Fruit fly (Drosophila melanogaster): Measurements from ENCODE around the gene JIL-1.
A peak's percentile ranks its signal among the peaks of the same experiment; 100 is the strongest.

Gene JIL-1

DNA sequence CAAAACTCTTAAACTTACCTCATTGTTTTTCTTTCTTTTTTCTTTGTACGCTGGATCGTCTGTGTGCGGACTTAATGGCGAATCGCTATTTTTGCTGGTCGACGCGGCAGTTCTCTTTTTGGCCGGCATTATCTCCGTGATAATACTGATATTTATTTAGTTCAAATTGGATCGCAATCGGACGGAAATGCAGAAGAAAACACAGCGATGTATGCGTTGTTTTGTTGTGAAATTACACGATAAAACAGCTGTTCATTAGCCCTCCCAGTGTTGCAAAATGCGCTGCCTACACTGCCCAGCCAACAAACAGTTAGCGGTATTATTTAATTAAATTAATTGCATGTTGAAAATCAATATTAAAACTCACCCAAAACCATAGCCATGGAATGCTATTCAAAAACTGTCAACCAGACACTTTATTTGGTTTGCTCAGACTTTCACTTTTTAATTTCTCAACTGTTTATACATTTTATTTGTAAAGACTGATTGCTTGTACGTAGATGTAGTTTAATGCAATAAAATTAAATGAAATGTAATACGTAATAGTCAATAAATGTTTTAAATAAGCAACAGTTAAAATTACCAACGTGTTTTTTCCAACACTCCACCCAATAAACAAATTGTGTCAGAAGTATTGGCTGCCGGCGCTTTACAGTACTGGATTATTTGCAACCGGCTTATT is 5.1 kb upstream of the JIL-1 start, which contains the start of the genes Irbp18 and APP-BP1:
Irbp18 (minus strand) TSS at position 205 of the 682 bp plus-strand sequence.
APP-BP1 (plus strand) TSS at position 431 of the 682 bp plus-strand sequence.
- TF ChIP-seq CG11617 (GFP tag; optimal IDR thresholded peaks at IDR 0.05), result peak; percentile 97
- TF ChIP-seq Clk (GFP tag; optimal IDR thresholded peaks at IDR 0.05), result peak; percentile 85
- TF ChIP-seq kay (GFP tag; ENCODE audit: borderline replicate concordance), result peak; percentile 97
- TF ChIP-seq CG5204 (GFP tag; optimal IDR thresholded peaks at IDR 0.05), result peak; percentile 96
- TF ChIP-seq Hr96 (GFP tag; optimal IDR thresholded peaks at IDR 0.05), result peak; percentile 92
- TF ChIP-seq toe (GFP tag; optimal IDR thresholded peaks at IDR 0.05), result peak; percentile 96
- peak; percentile 80 for TF ChIP-seq tj (GFP tag; optimal IDR thresholded peaks at IDR 0.05)
- peak; percentile 98 for TF ChIP-seq Crg-1 (GFP tag; optimal IDR thresholded peaks at IDR 0.05)
- TF ChIP-seq cnc (optimal IDR thresholded peaks at IDR 0.05), result no peak
- peak; percentile 89 for TF ChIP-seq Mnt (GFP tag; optimal IDR thresholded peaks at IDR 0.05)
- TF ChIP-seq CG12768 (GFP tag; optimal IDR thresholded peaks at IDR 0.05), result peak; percentile 96
- peak; percentile 88 for TF ChIP-seq CG14711 (tag; optimal IDR thresholded peaks at IDR 0.05)
- peak; percentile 71 for TF ChIP-seq cic (GFP tag; optimal IDR thresholded peaks at IDR 0.05)
- peak; percentile 86 for TF ChIP-seq CG33017 (tag; optimal IDR thresholded peaks at IDR 0.05)
- TF ChIP-seq CG7045 (GFP tag; optimal IDR thresholded peaks at IDR 0.05), result peak; percentile 93
- peak; percentile 84 for TF ChIP-seq ovo (GFP tag; optimal IDR thresholded peaks at IDR 0.05)
- TF ChIP-seq CG7101 (tag; optimal IDR thresholded peaks at IDR 0.05), result peak; percentile 92
- TF ChIP-seq CG1620 (GFP tag; optimal IDR thresholded peaks at IDR 0.05), result peak; percentile 96
- TF ChIP-seq pad (GFP tag; optimal IDR thresholded peaks at IDR 0.05), result peak; percentile 89
- TF ChIP-seq bab1 (GFP tag; optimal IDR thresholded peaks at IDR 0.05), result peak; percentile 95

DNA sequence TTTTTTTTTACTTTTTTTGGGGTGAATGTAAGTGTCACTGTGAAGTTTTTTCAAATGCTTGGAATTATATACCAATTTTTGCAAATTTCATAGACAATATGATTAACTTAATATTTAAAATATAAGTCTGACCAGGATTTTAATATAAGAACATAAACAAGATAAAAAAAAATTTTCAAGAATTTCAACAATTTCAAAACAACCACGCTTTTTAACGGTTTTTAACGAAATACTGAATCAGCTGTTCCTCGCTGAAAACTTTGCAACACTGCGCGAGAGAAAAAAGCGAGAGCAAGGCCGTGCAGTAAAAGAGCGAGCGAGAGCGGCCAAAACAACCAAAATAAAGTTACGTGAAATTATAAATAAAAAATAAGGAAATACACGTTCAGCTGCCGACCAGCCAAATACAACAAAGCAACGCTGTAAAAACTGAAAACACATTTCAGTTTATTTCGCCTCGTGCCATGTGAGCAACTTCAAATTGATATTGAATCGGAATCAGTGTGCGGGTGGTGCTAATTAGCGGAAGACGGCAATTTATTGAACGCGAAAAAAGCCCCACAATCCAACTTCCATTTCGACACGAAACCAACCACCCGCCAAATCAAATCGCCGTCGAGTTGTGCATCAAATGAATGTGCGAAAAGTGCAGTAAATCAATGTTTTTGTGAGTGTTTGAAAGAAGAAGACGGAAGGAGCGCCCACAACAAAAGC is 3.4 kb upstream of the JIL-1 start, which contains the start of the genes CG46439, Iyd and CG33947:
CG46439 (minus strand) TSS at position 51 of the 714 bp plus-strand sequence.
Iyd (minus strand) TSS at position 51 of the 714 bp plus-strand sequence.
CG33947 (plus strand) TSS at position 302 of the 714 bp plus-strand sequence.
- no peak for TF ChIP-seq Clk (GFP tag; optimal IDR thresholded peaks at IDR 0.05)
- TF ChIP-seq ovo (GFP tag; optimal IDR thresholded peaks at IDR 0.05), result no peak
- TF ChIP-seq tj (GFP tag; optimal IDR thresholded peaks at IDR 0.05), result peak; percentile 46
- peak; percentile 53 for TF ChIP-seq Mnt (GFP tag; optimal IDR thresholded peaks at IDR 0.05)
- TF ChIP-seq Crg-1 (GFP tag; optimal IDR thresholded peaks at IDR 0.05), result peak; percentile 54
- peak; percentile 33 for TF ChIP-seq cic (GFP tag; optimal IDR thresholded peaks at IDR 0.05)
- TF ChIP-seq CG5204 (GFP tag; optimal IDR thresholded peaks at IDR 0.05), result no peak
- peak; percentile 64 for TF ChIP-seq bab1 (GFP tag; optimal IDR thresholded peaks at IDR 0.05)
- no peak for TF ChIP-seq CG33017 (tag; optimal IDR thresholded peaks at IDR 0.05)
- peak; percentile 8 for TF ChIP-seq CG1620 (GFP tag; optimal IDR thresholded peaks at IDR 0.05)
- TF ChIP-seq CG7101 (tag; optimal IDR thresholded peaks at IDR 0.05), result peak; percentile 29
- peak; percentile 43 for TF ChIP-seq CG12768 (GFP tag; optimal IDR thresholded peaks at IDR 0.05)
- no peak for TF ChIP-seq kay (GFP tag; ENCODE audit: borderline replicate concordance)

DNA sequence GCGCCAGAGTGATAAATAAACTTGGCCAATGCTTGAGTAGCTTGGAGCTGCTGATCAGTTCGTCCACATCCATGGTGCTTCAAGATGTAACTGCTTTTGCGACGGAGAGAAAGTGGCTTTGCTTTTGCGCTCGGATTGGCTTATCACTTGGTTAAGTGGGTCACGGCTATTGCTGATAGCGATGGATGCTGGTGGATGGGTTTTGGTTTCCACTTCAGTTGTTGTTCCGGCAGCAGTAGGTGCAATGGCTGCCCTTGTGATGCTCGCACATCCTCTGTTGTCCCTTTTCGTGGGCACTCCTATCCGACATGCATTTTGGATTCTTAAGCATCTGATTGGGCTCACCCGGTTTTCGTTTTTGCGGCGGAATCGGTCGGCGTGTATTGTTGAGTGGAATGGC is 1.3 kb upstream of the JIL-1 start:
- no peak for TF ChIP-seq CG7045 (GFP tag; optimal IDR thresholded peaks at IDR 0.05)
- no peak for TF ChIP-seq bab1 (GFP tag; optimal IDR thresholded peaks at IDR 0.05)
- TF ChIP-seq CG5204 (GFP tag; optimal IDR thresholded peaks at IDR 0.05), result no peak
- no peak for TF ChIP-seq tj (GFP tag; optimal IDR thresholded peaks at IDR 0.05)
- no peak for TF ChIP-seq ovo (GFP tag; optimal IDR thresholded peaks at IDR 0.05)

DNA sequence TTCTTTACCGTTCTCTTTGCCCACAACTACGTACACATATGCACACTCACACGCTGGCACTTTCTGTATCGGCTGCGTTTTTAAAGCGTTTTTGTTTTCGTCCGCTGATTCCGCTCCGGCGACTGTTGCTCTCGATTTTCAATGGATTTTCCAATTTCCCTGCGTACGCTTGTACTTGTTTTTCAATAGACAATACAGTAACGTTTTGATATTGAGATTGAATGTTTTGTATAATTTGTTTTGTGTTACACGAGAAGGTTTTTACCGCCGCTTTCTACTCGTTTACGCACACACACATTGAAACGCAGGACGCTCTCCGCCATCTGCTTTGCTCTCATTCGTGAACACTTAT is 407 bp downstream of the JIL-1 start:
- TF ChIP-seq kay (GFP tag; ENCODE audit: borderline replicate concordance), result no peak
- peak; percentile 3 for TF ChIP-seq cic (GFP tag; optimal IDR thresholded peaks at IDR 0.05)

DNA sequence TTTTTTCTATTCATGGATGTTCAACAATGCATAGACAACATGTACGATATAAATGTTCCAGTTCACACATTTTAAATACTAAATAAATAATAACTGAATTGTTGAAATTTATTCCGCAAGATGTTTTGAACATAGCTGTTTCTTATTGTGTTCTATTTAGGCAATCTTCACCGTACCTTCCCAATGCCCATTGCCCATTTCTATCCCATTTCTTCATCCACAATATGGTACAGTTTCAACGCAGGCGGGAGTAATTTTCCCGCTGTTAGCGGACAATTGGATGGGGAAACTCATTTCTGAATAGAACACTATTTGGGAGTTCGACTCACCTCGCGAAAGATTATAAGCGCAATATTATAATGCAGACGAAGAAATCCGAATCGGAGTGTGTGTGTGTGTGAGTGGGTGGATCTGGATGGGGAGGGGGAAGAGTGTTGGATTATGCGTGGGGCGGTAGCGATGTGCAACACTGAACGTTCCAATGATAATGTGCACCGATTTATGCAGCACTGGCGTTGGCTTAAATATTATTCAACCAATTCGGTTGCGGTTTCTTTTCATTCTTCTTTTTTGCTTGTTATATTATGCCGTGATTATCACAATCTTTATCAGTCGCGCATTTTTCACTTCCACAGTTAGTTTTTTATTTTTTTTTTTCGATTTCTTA is 917 bp downstream of the JIL-1 start:
- TF ChIP-seq kay (GFP tag; ENCODE audit: borderline replicate concordance) (peak; percentile 6), CG11617 (GFP tag; optimal IDR thresholded peaks at IDR 0.05) (peak; percentile 63), ovo (GFP tag; optimal IDR thresholded peaks at IDR 0.05) (peak; percentile 7), tj (GFP tag; optimal IDR thresholded peaks at IDR 0.05) (peak; percentile 51), CG7045 (GFP tag; optimal IDR thresholded peaks at IDR 0.05) (peak; percentile 56), Crg-1 (GFP tag; optimal IDR thresholded peaks at IDR 0.05) (peak; percentile 90), CG12768 (GFP tag; optimal IDR thresholded peaks at IDR 0.05) (peak; percentile 82), CG14711 (tag; optimal IDR thresholded peaks at IDR 0.05) (peak; percentile 54), bab1 (GFP tag; optimal IDR thresholded peaks at IDR 0.05) (no peak), pad (GFP tag; optimal IDR thresholded peaks at IDR 0.05) (peak; percentile 76), toe (GFP tag; optimal IDR thresholded peaks at IDR 0.05) (peak; percentile 75), cic (GFP tag; optimal IDR thresholded peaks at IDR 0.05) (peak; percentile 82), CG5204 (GFP tag; optimal IDR thresholded peaks at IDR 0.05) (peak; percentile 24), CG7101 (tag; optimal IDR thresholded peaks at IDR 0.05) (peak; percentile 78), cnc (optimal IDR thresholded peaks at IDR 0.05) (no peak), Clk (GFP tag; optimal IDR thresholded peaks at IDR 0.05) (peak; percentile 53), Hr96 (GFP tag; optimal IDR thresholded peaks at IDR 0.05) (peak; percentile 81), CG1620 (GFP tag; optimal IDR thresholded peaks at IDR 0.05) (peak; percentile 79), CG33017 (tag; optimal IDR thresholded peaks at IDR 0.05) (peak; percentile 50), Mnt (GFP tag; optimal IDR thresholded peaks at IDR 0.05) (peak; percentile 70)

All from whole organism, adult.